Worm (Caenorhabditis elegans) whole organism, L2 larva: ENCODE results near the gene dnpp-1.

Source experiments
- C34F6.9 ChIP-seq: fragments of 150-350 bp; optimal IDR thresholded peaks from 2 replicates; lab custom pipeline; 2014; ENCODE audit warnings: missing biosample characterization, missing genetic modification characterization
- F13H6.1 ChIP-seq: sonication (generic microtip); optimal IDR thresholded peaks from 2 replicates; lab custom pipeline; 2016; ENCODE audit warnings: missing genetic modification characterization, missing compliant biosample characterization
- R02D3.7 ChIP-seq: fragments of 150-350 bp; optimal IDR thresholded peaks from 2 replicates; lab custom pipeline; 2014; ENCODE audit warnings: missing biosample characterization, missing genetic modification characterization
- Y55F3AM.14 ChIP-seq: fragments of 200-800 bp; sonication (Bioruptor generic); optimal IDR thresholded peaks from 2 replicates; lab custom pipeline; 2018; ENCODE audit warnings: mild to moderate bottlenecking, missing genetic modification characterization, missing compliant biosample characterization
- alr-1 ChIP-seq: fragments of 150-350 bp; optimal IDR thresholded peaks from 2 replicates; lab custom pipeline; 2014; ENCODE audit warnings: missing biosample characterization, missing genetic modification characterization
- aly-2 ChIP-seq: fragments of 150-350 bp; optimal IDR thresholded peaks from 2 replicates; lab custom pipeline; 2014; ENCODE audit warnings: missing biosample characterization, missing genetic modification characterization
- ama-1 ChIP-seq: fragments of 150-350 bp; optimal IDR thresholded peaks from 2 replicates; lab custom pipeline; 2018; ENCODE audit warnings: inconsistent platforms
- blmp-1 ChIP-seq: sonication (generic microtip); optimal IDR thresholded peaks from 2 replicates; lab custom pipeline; 2017; ENCODE audit warnings: missing genetic modification characterization, mild to moderate bottlenecking, missing compliant biosample characterization, antibody characterized with exemption, moderate library complexity; ENCODE audit not compliant: insufficient read depth
- ceh-16 ChIP-seq: fragments of 150-350 bp; optimal IDR thresholded peaks from 2 replicates; lab custom pipeline; 2014; ENCODE audit warnings: missing biosample characterization, missing genetic modification characterization
- ceh-82 ChIP-seq: fragments of 150-350 bp; optimal IDR thresholded peaks from 2 replicates; lab custom pipeline; 2014; ENCODE audit warnings: missing biosample characterization, missing genetic modification characterization
- crh-2 ChIP-seq: sonication (generic microtip); optimal IDR thresholded peaks from 2 replicates; lab custom pipeline; 2017; ENCODE audit warnings: missing biosample characterization, missing genetic modification characterization
- dmd-4 ChIP-seq: sonication (generic microtip); optimal IDR thresholded peaks from 2 replicates; lab custom pipeline; 2017; ENCODE audit warnings: missing biosample characterization, missing genetic modification characterization
- egl-27 ChIP-seq: sonication (generic microtip); optimal IDR thresholded peaks from 3 replicates; lab custom pipeline; 2017; ENCODE audit warnings: missing biosample characterization, missing genetic modification reagents, missing genetic modification characterization
- elt-1 ChIP-seq: fragments of 150-350 bp; optimal IDR thresholded peaks from 2 replicates; lab custom pipeline; 2014; ENCODE audit warnings: missing biosample characterization, missing genetic modification characterization
- elt-3 ChIP-seq: sonication (generic microtip); optimal IDR thresholded peaks from 2 replicates; lab custom pipeline; 2017; ENCODE audit warnings: missing biosample characterization, missing genetic modification characterization
- fos-1 ChIP-seq: fragments of 150-350 bp; optimal IDR thresholded peaks from 2 replicates; lab custom pipeline; 2014; ENCODE audit warnings: missing biosample characterization, missing genetic modification characterization
- gmeb-1 ChIP-seq: fragments of 150-350 bp; optimal IDR thresholded peaks from 2 replicates; lab custom pipeline; 2014; ENCODE audit warnings: missing biosample characterization, missing genetic modification characterization
- lin-11 ChIP-seq: fragments of 150-350 bp; sonication (generic microtip); optimal IDR thresholded peaks from 2 replicates; lab custom pipeline; 2014; ENCODE audit warnings: missing biosample characterization, missing genetic modification characterization, inconsistent platforms, mixed read lengths
- lin-13 ChIP-seq: fragments of 150-350 bp; optimal IDR thresholded peaks from 2 replicates; lab custom pipeline; 2014; ENCODE audit warnings: missing biosample characterization, missing genetic modification reagents, missing genetic modification characterization
- lin-39 ChIP-seq: fragments of 150-350 bp; optimal IDR thresholded peaks from 2 replicates; lab custom pipeline; 2014; ENCODE audit warnings: missing biosample characterization, missing genetic modification reagents, missing genetic modification characterization
- lsy-2 ChIP-seq, 2 experiments: fragments of 150-350 bp in 1 of 2; sonication (generic microtip) in 1 of 2; optimal IDR thresholded peaks; 2 replicates each; lab custom pipeline; 2014 to 2017; ENCODE audit warnings: missing biosample characterization in 2 of 2, missing genetic modification characterization in 2 of 2
- mab-5 ChIP-seq: fragments of 150-350 bp; optimal IDR thresholded peaks from 2 replicates; lab custom pipeline; 2014; ENCODE audit warnings: missing biosample characterization, missing genetic modification characterization
- mbf-1 ChIP-seq: sonication (generic microtip); optimal IDR thresholded peaks from 2 replicates; lab custom pipeline; 2017; ENCODE audit warnings: missing biosample characterization, missing genetic modification characterization
- mdl-1 ChIP-seq, 2 experiments: fragments of 150-350 bp in 1 of 2; sonication (generic microtip) in 1 of 2; optimal IDR thresholded peaks; 2 replicates each; lab custom pipeline; 2017; ENCODE audit warnings: missing biosample characterization in 2 of 2, missing genetic modification characterization in 2 of 2
- nhr-10 ChIP-seq: sonication (generic microtip); optimal IDR thresholded peaks from 2 replicates; lab custom pipeline; 2017; ENCODE audit warnings: missing biosample characterization, missing genetic modification characterization
- nhr-11 ChIP-seq: fragments of 150-350 bp; optimal IDR thresholded peaks from 2 replicates; lab custom pipeline; 2014; ENCODE audit warnings: missing biosample characterization, missing genetic modification characterization
- nhr-12 ChIP-seq: fragments of 150-350 bp; optimal IDR thresholded peaks from 2 replicates; lab custom pipeline; 2014; ENCODE audit warnings: missing biosample characterization, missing genetic modification characterization
- nhr-129 ChIP-seq: fragments of 150-350 bp; optimal IDR thresholded peaks from 2 replicates; lab custom pipeline; 2014; ENCODE audit warnings: missing biosample characterization, missing genetic modification characterization
- nhr-21 ChIP-seq: fragments of 150-350 bp; optimal IDR thresholded peaks from 2 replicates; lab custom pipeline; 2014; ENCODE audit warnings: missing biosample characterization, missing genetic modification characterization
- nhr-23 ChIP-seq: fragments of 150-350 bp; optimal IDR thresholded peaks from 2 replicates; lab custom pipeline; 2014; ENCODE audit warnings: missing biosample characterization, missing genetic modification reagents, missing genetic modification characterization
- nhr-237 ChIP-seq: fragments of 150-350 bp; optimal IDR thresholded peaks from 2 replicates; lab custom pipeline; 2014; ENCODE audit warnings: missing biosample characterization, missing genetic modification characterization
- nhr-25 ChIP-seq: fragments of 150-350 bp; sonication (generic microtip); optimal IDR thresholded peaks from 3 replicates; lab custom pipeline; 2014; ENCODE audit warnings: missing biosample characterization, missing genetic modification characterization
- nhr-6 ChIP-seq: fragments of 150-350 bp; optimal IDR thresholded peaks from 2 replicates; lab custom pipeline; 2014; ENCODE audit warnings: missing biosample characterization, missing genetic modification characterization
- peb-1 ChIP-seq: fragments of 150-350 bp; optimal IDR thresholded peaks from 2 replicates; lab custom pipeline; 2014; ENCODE audit warnings: missing biosample characterization, missing genetic modification characterization
- skn-1 ChIP-seq: sonication (generic microtip); optimal IDR thresholded peaks from 2 replicates; lab custom pipeline; 2017; ENCODE audit warnings: missing biosample characterization, missing genetic modification characterization
- sma-3 ChIP-seq: sonication (generic microtip); optimal IDR thresholded peaks from 2 replicates; lab custom pipeline; 2016; ENCODE audit warnings: missing genetic modification reagents, missing genetic modification characterization, missing compliant biosample characterization
- sma-9 ChIP-seq, 2 experiments: fragments of 150-350 bp in 1 of 2; sonication (generic microtip) in 1 of 2; optimal IDR thresholded peaks; 2 replicates each; lab custom pipeline; 2014 to 2016; ENCODE audit warnings: missing genetic modification characterization in 2 of 2, mild to moderate bottlenecking in 1 of 2, missing biosample characterization in 1 of 2, missing compliant biosample characterization in 1 of 2, missing genetic modification reagents in 1 of 2, moderate library complexity in 1 of 2
- unc-39 ChIP-seq: fragments of 150-350 bp; optimal IDR thresholded peaks from 2 replicates; lab custom pipeline; 2014; ENCODE audit warnings: missing biosample characterization, missing genetic modification characterization
- unc-62 ChIP-seq: fragments of 150-350 bp; optimal IDR thresholded peaks from 2 replicates; lab custom pipeline; 2014; ENCODE audit warnings: missing biosample characterization, missing genetic modification reagents, missing genetic modification characterization
- zag-1 ChIP-seq: fragments of 150-350 bp; optimal IDR thresholded peaks from 2 replicates; lab custom pipeline; 2014; ENCODE audit warnings: missing biosample characterization, missing genetic modification characterization
- ztf-1 ChIP-seq: fragments of 200-800 bp; sonication (Bioruptor generic); conservative IDR thresholded peaks from 2 replicates; pipeline ENCODE4 v1.3.6; 2022; ENCODE audit warnings: missing genetic modification characterization, missing compliant biosample characterization
- ztf-11 ChIP-seq: sonication (generic microtip); optimal IDR thresholded peaks from 2 replicates; lab custom pipeline; 2017; ENCODE audit warnings: missing biosample characterization, missing genetic modification characterization

dnpp-1 gene

ce11 chrIII:5838159-5839046 is 25.2 kb downstream of the dnpp-1 start (continued):
- TF ChIP-seq unc-62 (GFP tag; lab: Kevin White, UChicago) (no peak), unc-39 (tag; lab: Kevin White, UChicago) (no peak), lin-11 (tag; lab: Kevin White, UChicago) (no peak), lin-39 (no peak), ceh-82 (tag; lab: Kevin White, UChicago) (no peak), C34F6.9 (no peak), lin-13 (GFP tag; lab: Kevin White, UChicago) (no peak), nhr-12 (tag; lab: Kevin White, UChicago) (no peak), sma-9 (GFP tag; optimal IDR thresholded peaks at IDR 0.05; lab: Kevin White, UChicago) (peak; percentile 89), sma-9 (tag; optimal IDR thresholded peaks at IDR 0.05; lab: Kevin White, UChicago) (no peak), egl-27 (tag; lab: Kevin White, UChicago) (peak; percentile 72), fos-1 (peak; percentile 95), ceh-16 (tag; lab: Kevin White, UChicago) (peak; percentile 9), elt-1 (tag; lab: Kevin White, UChicago) (peak; percentile 96), sma-3 (peak; percentile 71), ztf-1 (GFP tag; lab: Robert Waterston, UW) (no peak), elt-3 (tag; lab: Kevin White, UChicago) (no peak), nhr-23 (tag; lab: Kevin White, UChicago) (no peak), nhr-129 (tag; lab: Kevin White, UChicago) (peak; percentile 62)

DNA sequence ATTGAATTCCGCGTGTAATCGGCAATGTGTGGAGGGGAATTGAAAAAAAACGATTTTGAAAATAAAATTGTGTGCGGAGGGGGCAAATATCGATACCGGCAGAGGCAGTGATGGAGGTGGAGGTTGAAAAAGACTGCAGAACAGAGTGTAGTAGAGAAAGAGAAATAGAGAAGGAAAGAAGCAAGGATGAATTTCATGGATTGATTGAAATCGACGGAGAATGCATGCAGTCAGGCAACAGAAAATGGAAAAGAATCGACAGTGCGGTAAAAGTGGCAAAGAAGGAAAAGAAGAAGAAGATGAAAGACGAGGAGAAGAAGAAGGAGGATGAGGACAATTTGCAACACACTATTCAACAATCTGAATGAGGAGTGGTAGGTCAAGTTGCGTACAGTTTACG is 26.8 kb downstream of the dnpp-1 start, which contains the start of gene W04D12.1:
Gene W04D12.1, plus strand, starts transcription at position 111 of the 400 bp plus-strand sequence.
- TF ChIP-seq R02D3.7 = no peak
- no peak for TF ChIP-seq peb-1
- TF ChIP-seq aly-2 (tag; lab: Kevin White, UChicago) = no peak
- no peak for TF ChIP-seq Y55F3AM.14 (GFP tag; lab: Kevin White, UChicago)
- TF ChIP-seq nhr-6 (tag; lab: Kevin White, UChicago) = no peak
- TF ChIP-seq crh-2 (tag; lab: Kevin White, UChicago) = no peak
- no peak for TF ChIP-seq nhr-237
- peak; percentile 18 for TF ChIP-seq C34F6.9
- no peak for TF ChIP-seq lin-39
- TF ChIP-seq unc-62 (GFP tag; lab: Kevin White, UChicago) = no peak
- TF ChIP-seq sma-3 = no peak
- TF ChIP-seq blmp-1 (tag; lab: Kevin White, UChicago) = peak; percentile 3
- TF ChIP-seq nhr-10 (tag; lab: Kevin White, UChicago) = no peak
- no peak for TF ChIP-seq ztf-1 (GFP tag; lab: Robert Waterston, UW)
- TF ChIP-seq mdl-1 (tag; optimal IDR thresholded peaks at IDR 0.05; lab: Kevin White, UChicago) = no peak
- peak; percentile 14 for TF ChIP-seq ama-1 (lab: Kevin White, UChicago)
- TF ChIP-seq sma-9 (GFP tag; optimal IDR thresholded peaks at IDR 0.05; lab: Kevin White, UChicago) = peak; percentile 17
- no peak for TF ChIP-seq sma-9 (tag; optimal IDR thresholded peaks at IDR 0.05; lab: Kevin White, UChicago)
- TF ChIP-seq F13H6.1 = no peak
- no peak for TF ChIP-seq fos-1
- no peak for TF ChIP-seq lsy-2 (tag; optimal IDR thresholded peaks at IDR 0.05; lab: Kevin White, UChicago)
- TF ChIP-seq nhr-25 (tag; lab: Kevin White, UChicago) = peak; percentile 2
- TF ChIP-seq alr-1 (tag; lab: Kevin White, UChicago) = no peak
- TF ChIP-seq nhr-12 (tag; lab: Kevin White, UChicago) = no peak
- no peak for TF ChIP-seq mbf-1
- TF ChIP-seq elt-3 (tag; lab: Kevin White, UChicago) = no peak
- TF ChIP-seq egl-27 (tag; lab: Kevin White, UChicago) = peak; percentile 23
- TF ChIP-seq gmeb-1 (tag; lab: Kevin White, UChicago) = peak; percentile 35
- no peak for TF ChIP-seq ceh-82 (tag; lab: Kevin White, UChicago)

- no peak for TF ChIP-seq C34F6.9
- TF ChIP-seq skn-1 (tag; lab: Kevin White, UChicago) = no peak
- TF ChIP-seq nhr-25 (tag; lab: Kevin White, UChicago) = peak; percentile 5
- TF ChIP-seq unc-62 (GFP tag; lab: Kevin White, UChicago) = no peak
- TF ChIP-seq nhr-23 (tag; lab: Kevin White, UChicago) = no peak
- TF ChIP-seq blmp-1 (tag; lab: Kevin White, UChicago) = no peak
- TF ChIP-seq zag-1 (tag; lab: Kevin White, UChicago) = no peak
- no peak for TF ChIP-seq mbf-1
- TF ChIP-seq sma-3 = no peak
- TF ChIP-seq mab-5 (tag; lab: Kevin White, UChicago) = no peak
- peak; percentile 79 for TF ChIP-seq elt-1 (tag; lab: Kevin White, UChicago)
- TF ChIP-seq unc-39 (tag; lab: Kevin White, UChicago) = no peak
- no peak for TF ChIP-seq ztf-1 (GFP tag; lab: Robert Waterston, UW)
- no peak for TF ChIP-seq nhr-11 (tag; lab: Kevin White, UChicago)
- TF ChIP-seq nhr-6 (tag; lab: Kevin White, UChicago) = no peak
- TF ChIP-seq nhr-10 (tag; lab: Kevin White, UChicago) = no peak
- TF ChIP-seq nhr-21 = no peak
- TF ChIP-seq egl-27 (tag; lab: Kevin White, UChicago) = no peak
- peak; percentile 21 for TF ChIP-seq crh-2 (tag; lab: Kevin White, UChicago)
- no peak for TF ChIP-seq R02D3.7
- TF ChIP-seq elt-3 (tag; lab: Kevin White, UChicago) = no peak
- TF ChIP-seq alr-1 (tag; lab: Kevin White, UChicago) = no peak
- TF ChIP-seq dmd-4 (tag; lab: Kevin White, UChicago) = no peak
- TF ChIP-seq nhr-12 (tag; lab: Kevin White, UChicago) = no peak
- TF ChIP-seq lin-13 (GFP tag; lab: Kevin White, UChicago) = no peak
- no peak for TF ChIP-seq aly-2 (tag; lab: Kevin White, UChicago)
- no peak for TF ChIP-seq lsy-2 (tag; optimal IDR thresholded peaks at IDR 0.05; lab: Kevin White, UChicago)
- TF ChIP-seq Y55F3AM.14 (GFP tag; lab: Kevin White, UChicago) = no peak
- TF ChIP-seq peb-1 = no peak
- TF ChIP-seq ama-1 (lab: Kevin White, UChicago) = no peak
- TF ChIP-seq nhr-129 (tag; lab: Kevin White, UChicago) = peak; percentile 9
- TF ChIP-seq ztf-11 (tag; lab: Kevin White, UChicago) = no peak
These were observed 27.3 kb downstream of the dnpp-1 start for ce11 chrIII:5836261-5836660.
